Worm (Caenorhabditis elegans) whole organism, L3 larva: ENCODE data around the gene scl-24.

Source experiments
- lsy-12 ChIP-seq: sonication (generic microtip); optimal IDR thresholded peaks from 2 replicates; lab custom pipeline; 2016; ENCODE audit warnings: mild to moderate bottlenecking, missing genetic modification characterization, missing compliant biosample characterization
- nfya-1 ChIP-seq: sonication (generic microtip); optimal IDR thresholded peaks from 2 replicates; lab custom pipeline; 2017; ENCODE audit warnings: missing genetic modification characterization, mild to moderate bottlenecking, missing compliant biosample characterization, antibody characterized with exemption, moderate library complexity; ENCODE audit not compliant: insufficient read depth
- nhr-77 ChIP-seq: fragments of 150-350 bp; optimal IDR thresholded peaks from 2 replicates; lab custom pipeline; 2014; ENCODE audit warnings: missing biosample characterization, missing genetic modification characterization
- unc-39 ChIP-seq: sonication (generic microtip); optimal IDR thresholded peaks from 4 replicates; lab custom pipeline; 2017; ENCODE audit warnings: missing biosample characterization, missing genetic modification characterization
- unc-62 ChIP-seq: fragments of 150-350 bp; sonication (generic microtip); optimal IDR thresholded peaks from 4 replicates; lab custom pipeline; 2014; ENCODE audit warnings: missing biosample characterization, missing genetic modification reagents, missing genetic modification characterization
- ztf-4 ChIP-seq: fragments of 150-350 bp; optimal IDR thresholded peaks from 2 replicates; lab custom pipeline; 2014; ENCODE audit warnings: missing biosample characterization, missing genetic modification characterization

DNA sequence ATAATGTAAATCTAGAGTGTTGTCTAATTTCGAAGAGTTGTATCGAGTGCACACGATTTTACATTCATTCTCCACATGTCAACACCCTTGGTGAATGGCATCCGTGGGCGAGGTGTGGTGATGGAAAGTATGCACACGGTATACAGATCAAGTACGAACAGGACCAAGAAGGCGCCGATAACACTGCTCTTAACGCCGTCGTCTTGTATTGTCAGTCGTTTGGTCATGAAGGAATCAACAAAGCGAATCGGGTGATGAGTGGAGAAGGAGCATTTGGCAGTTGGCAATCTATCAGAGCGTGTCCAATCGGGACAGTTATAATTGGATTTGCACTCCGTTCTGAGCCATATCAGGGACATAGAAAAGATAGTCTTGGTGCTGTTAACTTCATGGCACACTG lies 47.1 kb downstream of the scl-24 start:
- TF ChIP-seq unc-62 (GFP tag; lab: Kevin White, UChicago) = no peak
- TF ChIP-seq nhr-77 = no peak
- no peak for TF ChIP-seq lsy-12 (tag; lab: Kevin White, UChicago)
- TF ChIP-seq ztf-4 (tag; lab: Kevin White, UChicago) = no peak
- TF ChIP-seq unc-39 (tag; lab: Kevin White, UChicago) = no peak
- TF ChIP-seq nfya-1 (tag; lab: Kevin White, UChicago) = no peak
